Fruit fly (Drosophila melanogaster): ENCODE data around the gene crp.

crp gene

dm6 chr2L:16268107-16268539 lies 19.4 kb downstream of the crp start:
- no peak for TF ChIP-seq noc (tag; optimal IDR thresholded peaks at IDR 0.05)

DNA sequence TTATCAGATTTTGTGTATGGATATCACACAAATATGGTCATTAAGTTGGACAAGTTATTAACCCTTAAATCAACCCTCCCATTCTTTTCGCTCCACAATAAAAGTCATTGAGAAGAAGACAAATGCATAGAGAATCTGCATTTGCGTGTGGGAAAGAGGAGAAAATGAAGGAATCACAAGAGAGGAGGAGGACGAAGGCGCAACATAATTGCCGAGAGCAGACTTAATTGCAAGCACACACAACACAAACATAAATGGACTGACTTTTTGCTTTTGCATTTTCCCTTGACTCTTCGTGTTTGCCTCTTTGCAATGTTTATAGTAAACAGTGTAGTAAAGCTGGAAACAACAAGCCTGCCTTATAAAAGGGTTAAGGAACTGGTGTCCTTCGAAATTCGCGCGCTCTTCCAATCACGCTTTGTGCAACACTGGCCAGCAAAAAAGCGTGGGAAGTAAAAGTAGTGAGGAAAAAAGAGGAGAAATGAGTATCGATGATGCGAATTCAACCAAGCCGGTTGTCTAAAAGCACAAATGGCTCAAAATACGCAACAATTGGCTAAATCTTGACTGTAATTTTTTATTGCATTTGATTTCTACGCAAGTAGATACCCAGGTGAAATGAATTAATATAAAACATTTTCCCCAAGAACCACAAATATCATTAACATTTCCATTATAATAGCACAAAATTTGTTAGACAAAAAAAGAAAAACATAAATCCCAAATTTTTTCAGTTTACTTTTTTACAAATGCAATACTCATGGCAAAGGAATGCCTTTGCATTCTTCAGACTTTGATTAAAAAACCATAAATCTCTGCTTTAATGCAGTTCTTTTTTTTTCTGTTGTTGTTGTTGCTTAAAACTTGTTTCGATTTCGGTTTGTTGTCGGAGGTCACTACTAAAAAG lies 20.1 kb downstream of the crp start:
- TF ChIP-seq noc (tag; optimal IDR thresholded peaks at IDR 0.05): no peak

DNA sequence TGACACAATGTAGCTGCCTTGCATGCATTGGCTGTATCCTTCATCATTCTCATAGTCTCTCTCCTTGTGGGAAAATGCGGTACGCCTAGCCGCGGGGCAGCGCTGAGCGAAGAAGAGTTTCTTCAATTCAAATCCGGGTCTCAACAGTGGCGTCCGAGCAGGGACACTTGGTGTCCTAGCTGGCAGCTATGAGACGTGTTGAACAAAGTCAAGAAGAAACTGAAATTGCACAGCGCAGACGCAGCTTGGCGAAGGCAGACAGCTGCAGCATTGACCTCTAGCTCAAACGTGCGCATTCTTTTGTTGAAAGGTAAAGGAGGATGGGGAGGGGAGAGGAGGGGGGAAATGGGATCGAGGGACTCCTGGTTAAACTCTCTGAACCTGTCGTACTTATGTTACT lies 23.8 kb downstream of the crp start:
- TF ChIP-seq noc (tag; optimal IDR thresholded peaks at IDR 0.05): no peak

dm6 chr2L:16261576-16262217 lies 25.8 kb downstream of the crp start, which contains the start of the genes twe and CG4935:
TSS of gene twe (minus strand) at chr2L:16261877.
TSS of gene CG4935 (plus strand) at chr2L:16262141.
- TF ChIP-seq noc (tag; optimal IDR thresholded peaks at IDR 0.05): no peak

DNA sequence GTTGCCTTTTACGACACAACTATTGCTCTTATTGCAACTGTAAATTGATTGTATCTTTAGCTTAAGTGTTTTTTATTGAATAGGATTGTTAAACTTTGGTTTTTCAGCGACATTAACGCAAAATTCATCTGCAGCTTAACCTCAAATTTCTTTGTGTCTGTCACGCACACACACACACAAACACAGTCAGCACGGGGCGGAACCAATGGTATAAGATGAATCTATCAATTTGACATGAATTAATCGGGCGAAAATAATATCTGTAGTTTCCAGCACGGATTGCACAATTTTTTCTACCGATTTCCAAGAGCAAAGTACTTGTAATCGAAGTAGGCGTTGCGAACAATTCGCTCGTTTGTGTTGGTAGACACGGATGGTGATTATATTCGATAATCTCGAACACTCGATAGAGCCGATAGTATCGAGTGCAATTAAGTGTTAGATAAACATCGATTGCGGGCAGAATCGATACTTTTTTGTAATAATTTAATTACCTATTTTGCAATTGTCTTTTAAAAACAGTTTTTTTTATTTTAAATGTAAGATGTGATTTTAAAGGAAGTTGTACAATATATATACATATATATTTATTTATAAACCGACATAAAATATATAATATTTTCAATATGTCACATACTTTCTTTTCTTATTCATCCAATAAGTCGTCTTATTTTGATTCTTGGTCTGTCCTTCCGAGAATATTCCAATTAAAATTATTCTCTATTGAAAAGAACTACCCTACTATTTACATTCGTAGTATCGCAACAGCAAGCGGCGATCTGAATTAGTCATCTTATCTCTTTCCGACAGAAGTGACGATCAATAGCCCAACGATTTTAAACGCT lies 30.1 kb downstream of the crp start, which contains the start of the genes PRL-1 and EndoGI:
TSS of gene PRL-1 (minus strand) at position 380 of the 845 bp plus-strand sequence.
TSS of gene EndoGI (plus strand) at position 462 of the 845 bp plus-strand sequence.
- TF ChIP-seq noc (tag; optimal IDR thresholded peaks at IDR 0.05): peak; percentile 88

dm6 chr2L:16256118-16256435 lies 31.5 kb downstream of the crp start:
- TF ChIP-seq noc (tag; optimal IDR thresholded peaks at IDR 0.05): no peak

dm6 chr2L:16255232-16256117 lies 32.1 kb downstream of the crp start:
- TF ChIP-seq noc (tag; optimal IDR thresholded peaks at IDR 0.05): no peak

DNA sequence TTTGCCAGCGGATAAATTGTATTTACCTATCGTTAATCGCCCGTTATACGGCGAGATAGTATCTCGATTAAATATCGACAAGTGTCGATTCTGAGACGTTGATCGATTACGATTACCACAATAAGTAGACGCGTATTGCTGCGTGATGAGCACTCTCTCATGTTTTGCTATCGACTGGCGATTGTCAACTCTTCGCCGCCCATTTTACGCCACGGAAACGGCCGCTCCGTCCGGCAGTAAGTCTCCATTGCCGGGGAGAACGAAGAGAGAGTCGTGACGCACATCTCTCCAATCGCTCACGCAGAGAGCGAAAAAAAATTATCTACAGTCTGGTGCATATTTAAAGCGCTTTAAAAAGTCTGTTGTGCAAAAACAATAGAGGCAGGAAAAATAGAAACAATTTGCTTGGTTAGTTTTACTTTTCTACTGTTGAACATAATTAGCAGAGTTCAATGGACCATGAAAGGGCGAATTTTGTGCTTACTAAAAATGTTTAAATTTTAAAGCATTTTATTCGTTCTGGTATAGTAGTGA lies 35.9 kb downstream of the crp start, which contains the start of gene CG46309:
TSS of gene CG46309 (minus strand) at position 191 of the 534 bp plus-strand sequence.
- TF ChIP-seq noc (tag; optimal IDR thresholded peaks at IDR 0.05): peak; percentile 36

- no peak for TF ChIP-seq noc (tag; optimal IDR thresholded peaks at IDR 0.05)
Observed at dm6 chr2L:16241639-16242038, 45.9 kb downstream of the crp start, which contains the start of gene CG42818. TSS of gene CG42818 (plus strand) at chr2L:16241939.

DNA sequence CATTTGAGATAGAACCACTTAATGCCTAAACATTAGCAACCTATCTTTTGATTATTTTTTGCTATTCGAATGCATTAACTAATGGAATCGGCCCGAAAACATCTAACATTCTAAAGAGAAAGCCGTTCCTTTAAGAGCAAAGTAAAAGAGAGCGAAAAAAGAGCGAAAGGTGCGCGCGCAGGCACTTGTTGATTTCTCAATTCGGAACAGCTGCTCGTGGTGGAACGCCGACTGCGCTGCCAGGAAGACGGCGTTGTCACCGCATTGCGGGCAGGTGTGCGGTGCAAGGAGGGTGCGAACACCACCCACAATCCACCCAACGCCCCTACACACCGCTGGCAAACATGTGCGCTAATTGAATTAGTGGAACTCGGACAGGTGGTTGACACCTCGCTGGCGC lies 52.7 kb downstream of the crp start:
- TF ChIP-seq noc (tag; optimal IDR thresholded peaks at IDR 0.05): no peak

dm6 chr2L:16231265-16231664 lies 56.3 kb downstream of the crp start, which contains the start of gene Ca-Ma2d:
TSS of gene Ca-Ma2d (plus strand) at chr2L:16231475.
- no peak for TF ChIP-seq noc (tag; optimal IDR thresholded peaks at IDR 0.05)

- no peak for TF ChIP-seq noc (tag; optimal IDR thresholded peaks at IDR 0.05)
Observed at dm6 chr2L:16223981-16224380, 63.5 kb downstream of the crp start.

dm6 chr2L:16216298-16216697 lies 71.2 kb downstream of the crp start:
- no peak for TF ChIP-seq noc (tag; optimal IDR thresholded peaks at IDR 0.05)

Measured in whole organism, larva.